Worm (Caenorhabditis elegans) whole organism, L3 larva: ENCODE results near the gene ubh-1.

Experiments used
- ama-1 ChIP-seq: fragments of 150-350 bp; optimal IDR thresholded peaks from 2 replicates; lab custom pipeline; 2018
- lin-39 ChIP-seq: fragments of 150-350 bp; optimal IDR thresholded peaks from 2 replicates; lab custom pipeline; 2018; ENCODE audit warnings: missing biosample characterization, missing genetic modification reagents, missing genetic modification characterization
- ztf-11 ChIP-seq: fragments of 150-350 bp; optimal IDR thresholded peaks from 2 replicates; lab custom pipeline; 2014; ENCODE audit warnings: missing biosample characterization, missing genetic modification characterization

DNA sequence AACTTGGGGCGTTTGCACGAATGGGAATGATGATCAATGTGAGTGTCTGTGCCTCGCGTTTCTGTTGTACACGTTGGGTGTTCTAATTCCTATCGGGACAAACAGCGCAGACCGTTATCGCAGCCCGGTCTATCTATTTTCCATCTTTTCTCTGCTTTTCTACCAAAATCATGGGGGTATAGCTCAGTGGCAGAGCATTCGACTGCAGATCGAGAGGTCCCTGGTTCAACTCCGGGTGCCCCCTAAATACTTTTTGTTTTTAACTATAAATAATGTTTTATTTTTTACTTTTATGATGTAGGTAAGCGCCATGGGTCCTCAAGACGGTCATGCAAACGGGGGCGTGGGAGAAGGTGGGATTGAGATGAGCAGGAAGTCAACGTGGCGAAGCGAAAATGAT is 48.4 kb upstream of the ubh-1 start:
- TF ChIP-seq lin-39 (tag; lab: Kevin White, UChicago) (no peak), ama-1 (lab: Kevin White, UChicago) (no peak), ztf-11 (tag; lab: Kevin White, UChicago) (no peak)
